Comparison of ENCODE assay signal across 4 fruit fly cellular contexts in the genomic region with DNA sequence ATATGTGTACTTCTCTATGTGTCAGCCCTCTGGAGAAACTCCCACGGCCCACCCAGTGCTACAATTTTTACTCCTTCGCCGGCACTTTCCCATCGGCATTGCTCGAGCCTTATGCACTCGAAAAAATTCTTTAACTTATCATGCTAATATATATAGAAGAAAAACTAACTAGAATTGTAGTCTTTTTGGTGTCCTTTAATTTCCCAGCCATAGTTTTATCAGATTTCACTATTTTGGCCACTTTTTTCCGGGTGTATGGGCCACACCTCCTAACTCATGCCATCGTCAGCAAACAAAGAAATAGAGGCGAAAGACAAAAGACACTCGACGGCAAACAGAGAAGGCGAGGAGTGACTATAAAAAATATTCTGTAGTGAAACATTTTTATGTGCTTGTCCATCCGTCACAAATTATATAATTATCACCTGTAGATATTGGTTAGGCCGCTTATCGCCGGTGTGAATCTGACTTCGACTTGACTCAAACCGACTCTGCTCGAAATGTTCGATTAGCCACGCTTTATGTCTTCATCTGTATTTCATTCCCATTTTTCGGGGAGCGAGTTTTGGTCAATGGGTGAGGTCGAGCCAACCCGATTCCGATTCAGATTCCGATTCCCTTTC.
TF ChIP-seq lines count a peak whose summit lies in the region.

No protein-coding gene starts in this region.

- TF ChIP-seq CTCF in whole organism, embryonic (GFP tag; optimal IDR thresholded peaks at IDR 0.05; lab: Kevin White, UChicago): no peak

TF ChIP-seq in whole organism, adult, 20 proteins besides CTCF, POLR2A, EP300 and RAD21:
- TF ChIP-seq kay (GFP tag; lab: Kevin White, UChicago; ENCODE audit: borderline replicate concordance) (peak; percentile 21), Mnt (GFP tag; optimal IDR thresholded peaks at IDR 0.05; lab: Kevin White, UChicago) (no peak), CG33017 (tag; optimal IDR thresholded peaks at IDR 0.05; lab: Kevin White, UChicago) (no peak), CG5204 (GFP tag; optimal IDR thresholded peaks at IDR 0.05; lab: Kevin White, UChicago) (no peak), CG1620 (GFP tag; optimal IDR thresholded peaks at IDR 0.05; lab: Kevin White, UChicago) (no peak)

TF ChIP-seq in whole organism, embryonic, 481 proteins besides CTCF, POLR2A, EP300 and RAD21 (continues in another document):
- TF ChIP-seq jigr1 (GFP tag; IDR thresholded peaks at IDR 0.05; lab: Robert Waterston, UW): no peak
- TF ChIP-seq CG6765 (GFP tag; optimal IDR thresholded peaks at IDR 0.05; lab: Kevin White, UChicago): no peak
- no peak for TF ChIP-seq sens-2 (GFP tag; IDR thresholded peaks at IDR 0.05; lab: Robert Waterston, UW)
- TF ChIP-seq CG12744 (GFP tag; optimal IDR thresholded peaks at IDR 0.05; lab: Kevin White, UChicago): no peak
- no peak for TF ChIP-seq ro (GFP tag; IDR thresholded peaks at IDR 0.05; lab: Robert Waterston, UW)
- no peak for TF ChIP-seq emc (GFP tag; optimal IDR thresholded peaks at IDR 0.05; lab: Kevin White, UChicago)
- no peak for TF ChIP-seq zfh2 (GFP tag; optimal IDR thresholded peaks at IDR 0.05; lab: Kevin White, UChicago)
- TF ChIP-seq jumu (GFP tag; optimal IDR thresholded peaks at IDR 0.05; lab: Kevin White, UChicago): no peak
- no peak for TF ChIP-seq CG6854 (GFP tag; optimal IDR thresholded peaks at IDR 0.05; lab: Kevin White, UChicago)
- TF ChIP-seq Ptx1 (GFP tag; IDR thresholded peaks at IDR 0.05; lab: Robert Waterston, UW): 0 out of 2 replicates have a peak, but pooled peaks have one; percentile 15
- TF ChIP-seq CG13296 (GFP tag; optimal IDR thresholded peaks at IDR 0.05; lab: Kevin White, UChicago): no peak
- TF ChIP-seq bsh (GFP tag; optimal IDR thresholded peaks at IDR 0.05; lab: Kevin White, UChicago): peak in 1 of 2 experiments; percentile 56
- TF ChIP-seq her (GFP tag; optimal IDR thresholded peaks at IDR 0.05; lab: Kevin White, UChicago): no peak
- no peak for TF ChIP-seq CG6272 (GFP tag; IDR thresholded peaks at IDR 0.05; lab: Robert Waterston, UW)
- TF ChIP-seq ab (GFP tag; optimal IDR thresholded peaks at IDR 0.05; lab: Kevin White, UChicago): no peak
- TF ChIP-seq ci (GFP tag; IDR thresholded peaks at IDR 0.05; lab: Robert Waterston, UW): peak; percentile 60; the same call in 1 of the 3 replicates
- TF ChIP-seq zfh1 (GFP tag; IDR thresholded peaks at IDR 0.05; lab: Robert Waterston, UW): peak; percentile 71; the same call in 2 of the 3 replicates
- TF ChIP-seq H2.0 (GFP tag; IDR thresholded peaks at IDR 0.05; lab: Robert Waterston, UW): no peak
- TF ChIP-seq unpg (GFP tag; optimal IDR thresholded peaks at IDR 0.05; lab: Kevin White, UChicago): peak; percentile 3
- no peak for TF ChIP-seq CG14667 (GFP tag; IDR thresholded peaks at IDR 0.05; lab: Robert Waterston, UW)
- no peak for TF ChIP-seq CrebB (tag; optimal IDR thresholded peaks at IDR 0.05; lab: Kevin White, UChicago)
- no peak for TF ChIP-seq B-H1 (GFP tag; IDR thresholded peaks at IDR 0.05; lab: Robert Waterston, UW)
- TF ChIP-seq gcm (GFP tag; optimal IDR thresholded peaks at IDR 0.05; lab: Kevin White, UChicago): no peak
- TF ChIP-seq Vsx1 (GFP tag; optimal IDR thresholded peaks at IDR 0.05; lab: Kevin White, UChicago): no peak
- TF ChIP-seq CG2202 (tag; optimal IDR thresholded peaks at IDR 0.05; lab: Kevin White, UChicago): peak; percentile 5
- TF ChIP-seq CG8388 (GFP tag; optimal IDR thresholded peaks at IDR 0.05; lab: Kevin White, UChicago): no peak
- peak; percentile 42 for TF ChIP-seq grn (GFP tag; optimal IDR thresholded peaks at IDR 0.05; lab: Kevin White, UChicago)

TF ChIP-seq in whole organism, prepupa, 60 proteins besides CTCF, POLR2A, EP300 and RAD21:
- peak; percentile 48 for TF ChIP-seq svp (GFP tag; lab: Kevin White, UChicago)
- peak; percentile 6 for TF ChIP-seq Hr4 (GFP tag; optimal IDR thresholded peaks at IDR 0.05; lab: Kevin White, UChicago)
- peak; percentile 33 for TF ChIP-seq Eip78C (GFP tag; lab: Kevin White, UChicago)
- TF ChIP-seq dac (GFP tag; optimal IDR thresholded peaks at IDR 0.05; lab: Kevin White, UChicago): no peak
- peak; percentile 51; the same call in 2 of the 3 replicates for TF ChIP-seq CG6163 (GFP tag; IDR thresholded peaks at IDR 0.05; lab: Robert Waterston, UW)
- TF ChIP-seq OdsH (GFP tag; optimal IDR thresholded peaks at IDR 0.05; lab: Kevin White, UChicago): no peak
- no peak for TF ChIP-seq CG10631 (GFP tag; optimal IDR thresholded peaks at IDR 0.05; lab: Kevin White, UChicago)
- peak; percentile 32 for TF ChIP-seq CG32006 (GFP tag; optimal IDR thresholded peaks at IDR 0.05; lab: Kevin White, UChicago)
TF ChIP-seq in whole organism, prepupa: peak in this region for 5.

TF ChIP-seq in whole organism, pupa, 21 proteins besides CTCF, POLR2A, EP300 and RAD21:
- no peak for TF ChIP-seq CG34367 (tag; optimal IDR thresholded peaks at IDR 0.05; lab: Kevin White, UChicago)
- TF ChIP-seq fd96Ca (GFP tag; IDR thresholded peaks at IDR 0.05; lab: Robert Waterston, UW): no peak
- no peak for TF ChIP-seq CG9948 (tag; optimal IDR thresholded peaks at IDR 0.05; lab: Kevin White, UChicago)
- TF ChIP-seq CG13204 (GFP tag; optimal IDR thresholded peaks at IDR 0.05; lab: Kevin White, UChicago): no peak
- TF ChIP-seq rn (GFP tag; IDR thresholded peaks at IDR 0.05; lab: Robert Waterston, UW): no peak
- no peak for TF ChIP-seq D1 (tag; optimal IDR thresholded peaks at IDR 0.05; lab: Kevin White, UChicago)
- no peak for TF ChIP-seq CG10348 (GFP tag; IDR thresholded peaks at IDR 0.05; lab: Robert Waterston, UW)
- no peak for TF ChIP-seq CG32121 (GFP tag; IDR thresholded peaks at IDR 0.05; lab: Robert Waterston, UW)
- TF ChIP-seq CG17806 (tag; optimal IDR thresholded peaks at IDR 0.05; lab: Kevin White, UChicago): peak; percentile 8
- no peak for TF ChIP-seq CG8301 (tag; optimal IDR thresholded peaks at IDR 0.05; lab: Kevin White, UChicago)
- no peak for TF ChIP-seq Snoo (tag; optimal IDR thresholded peaks at IDR 0.05; lab: Kevin White, UChicago)
- no peak for TF ChIP-seq Pif1A (GFP tag; optimal IDR thresholded peaks at IDR 0.05; lab: Kevin White, UChicago)
- TF ChIP-seq CG8159 (tag; optimal IDR thresholded peaks at IDR 0.05; lab: Kevin White, UChicago): no peak
- TF ChIP-seq CG14655 (GFP tag; optimal IDR thresholded peaks at IDR 0.05; lab: Kevin White, UChicago): peak; percentile 11
TF ChIP-seq in whole organism, pupa: peak in this region for 2.
